Worm (Caenorhabditis elegans) whole organism, L4 larva: ENCODE measurements around the gene gst-33.

Source experiments
- D1046.2 ChIP-seq: fragments of 200-800 bp; sonication (Bioruptor generic); IDR thresholded peaks from 2 replicates; pipeline ENCODE4 v1.3.6; 2022; ENCODE audit warnings: missing genetic modification characterization, missing compliant biosample characterization
- F10B5.3 ChIP-seq: sonication (generic microtip); optimal IDR thresholded peaks from 2 replicates; lab custom pipeline; 2016; ENCODE audit warnings: mild to moderate bottlenecking, missing genetic modification characterization, missing compliant biosample characterization
- T20F7.1 ChIP-seq: fragments of 200-800 bp; sonication (Bioruptor generic); optimal IDR thresholded peaks from 2 replicates; lab custom pipeline; 2018; ENCODE audit warnings: mild to moderate bottlenecking, missing genetic modification characterization, missing compliant biosample characterization
- T26A8.4 ChIP-seq: fragments of 200-800 bp; sonication (Bioruptor generic); IDR thresholded peaks from 2 replicates; pipeline ENCODE4 v1.3.6; 2022; ENCODE audit warnings: missing genetic modification characterization, missing compliant biosample characterization
- Y105C5A.15 ChIP-seq: fragments of 200-800 bp; sonication (Bioruptor generic); IDR thresholded peaks from 2 replicates; pipeline ENCODE4 v1.3.6; 2022; ENCODE audit warnings: missing genetic modification characterization, missing compliant biosample characterization
- Y5F2A.4 ChIP-seq: fragments of 200-800 bp; sonication (Bioruptor generic); optimal IDR thresholded peaks from 2 replicates; lab custom pipeline; 2018; ENCODE audit warnings: mild to moderate bottlenecking, missing genetic modification characterization, missing compliant biosample characterization
- Y75B8A.6 ChIP-seq: fragments of 200-800 bp; sonication (Bioruptor generic); IDR thresholded peaks from 2 replicates; pipeline ENCODE4 v1.3.6; 2022; ENCODE audit warnings: missing genetic modification reagents, missing genetic modification characterization, missing compliant biosample characterization
- ZK546.5 ChIP-seq, 2 experiments: sonication (generic microtip); optimal IDR thresholded peaks; 2 replicates each; lab custom pipeline; 2017; ENCODE audit warnings: missing biosample characterization in 2 of 2, missing genetic modification characterization in 2 of 2
- ama-1 ChIP-seq: fragments of 150-350 bp; optimal IDR thresholded peaks from 2 replicates; lab custom pipeline; 2014; ENCODE audit warnings: inconsistent platforms, mixed read lengths
- attf-4 ChIP-seq: sonication (generic microtip); optimal IDR thresholded peaks from 3 replicates; lab custom pipeline; 2017; ENCODE audit warnings: missing biosample characterization, missing genetic modification characterization
- ceh-32 ChIP-seq: sonication (generic microtip); optimal IDR thresholded peaks from 2 replicates; lab custom pipeline; 2016; ENCODE audit warnings: mild to moderate bottlenecking, missing genetic modification characterization, missing compliant biosample characterization; ENCODE audit not compliant: poor library complexity
- ceh-62 ChIP-seq: sonication (generic microtip); optimal IDR thresholded peaks from 2 replicates; lab custom pipeline; 2017; ENCODE audit warnings: missing biosample characterization, missing genetic modification characterization
- daf-16 ChIP-seq, 3 experiments: sonication (generic microtip); optimal IDR thresholded peaks; 2 replicates each; lab custom pipeline; 2016 to 2017; ENCODE audit warnings: missing genetic modification characterization in 3 of 3, missing genetic modification reagents in 3 of 3, mild to moderate bottlenecking in 2 of 3, missing compliant biosample characterization in 2 of 3, missing biosample characterization in 1 of 3, moderate library complexity in 1 of 3
- daf-19 ChIP-seq: fragments of 200-800 bp; sonication (Bioruptor generic); conservative IDR thresholded peaks from 2 replicates; pipeline ENCODE4 v1.3.6; 2022; ENCODE audit warnings: missing genetic modification characterization, missing compliant biosample characterization
- dmd-6 ChIP-seq: fragments of 200-800 bp; sonication (Bioruptor generic); IDR thresholded peaks from 2 replicates; pipeline ENCODE4 v1.3.6; 2022; ENCODE audit warnings: missing genetic modification reagents, missing genetic modification characterization, missing compliant biosample characterization
- dpl-1 ChIP-seq: fragments of 150-350 bp; optimal IDR thresholded peaks from 2 replicates; lab custom pipeline; 2014; ENCODE audit warnings: missing biosample characterization, missing genetic modification reagents, missing genetic modification characterization
- dve-1 ChIP-seq: sonication (generic microtip); optimal IDR thresholded peaks from 2 replicates; lab custom pipeline; 2017; ENCODE audit warnings: antibody characterized with exemption, mild to moderate bottlenecking, missing genetic modification characterization, missing compliant biosample characterization; ENCODE audit not compliant: insufficient read depth
- hlh-11 ChIP-seq: fragments of 200-800 bp; sonication (Bioruptor generic); optimal IDR thresholded peaks from 2 replicates; lab custom pipeline; 2018; ENCODE audit warnings: mild to moderate bottlenecking, missing genetic modification characterization, missing compliant biosample characterization
- hlh-30 ChIP-seq: sonication (generic microtip); optimal IDR thresholded peaks from 2 replicates; lab custom pipeline; 2017; ENCODE audit warnings: antibody characterized with exemption, mild to moderate bottlenecking, missing genetic modification characterization, missing compliant biosample characterization; ENCODE audit not compliant: insufficient read depth
- hmg-1.1 ChIP-seq: fragments of 200-800 bp; sonication (Bioruptor generic); IDR thresholded peaks from 2 replicates; pipeline ENCODE4 v1.3.6; 2022; ENCODE audit warnings: missing genetic modification reagents, missing genetic modification characterization, missing compliant biosample characterization
- lin-1 ChIP-seq: fragments of 200-800 bp; sonication (Bioruptor generic); IDR thresholded peaks from 2 replicates; pipeline ENCODE4 v1.3.6; 2022; ENCODE audit warnings: missing genetic modification reagents, missing genetic modification characterization, missing compliant biosample characterization
- lin-13 ChIP-seq: fragments of 150-350 bp; optimal IDR thresholded peaks from 2 replicates; lab custom pipeline; 2014; ENCODE audit warnings: missing biosample characterization, missing genetic modification reagents, missing genetic modification characterization
- lir-3 ChIP-seq: sonication (generic microtip); optimal IDR thresholded peaks from 2 replicates; lab custom pipeline; 2016; ENCODE audit warnings: mild to moderate bottlenecking, missing genetic modification characterization, missing compliant biosample characterization
- mdl-1 ChIP-seq, 2 experiments: fragments of 150-350 bp in 1 of 2; sonication (generic microtip) in 1 of 2; optimal IDR thresholded peaks; 2 replicates each; lab custom pipeline; 2014 to 2017; ENCODE audit warnings: missing biosample characterization in 2 of 2, missing genetic modification characterization in 2 of 2
- nhr-111 ChIP-seq: fragments of 200-800 bp; sonication (Bioruptor generic); optimal IDR thresholded peaks from 2 replicates; lab custom pipeline; 2018; ENCODE audit warnings: mild to moderate bottlenecking, missing genetic modification characterization, missing compliant biosample characterization
- nhr-28 ChIP-seq: fragments of 150-350 bp; optimal IDR thresholded peaks from 2 replicates; lab custom pipeline; 2014; ENCODE audit warnings: missing biosample characterization, missing genetic modification characterization
- nhr-41 ChIP-seq: fragments of 200-800 bp; sonication (Bioruptor generic); IDR thresholded peaks from 2 replicates; pipeline ENCODE4 v1.3.6; 2022; ENCODE audit warnings: missing genetic modification reagents, missing genetic modification characterization, missing compliant biosample characterization
- nhr-48 ChIP-seq: sonication (generic microtip); optimal IDR thresholded peaks from 2 replicates; lab custom pipeline; 2016; ENCODE audit warnings: mild to moderate bottlenecking, missing genetic modification characterization, missing compliant biosample characterization
- nhr-77 ChIP-seq: fragments of 150-350 bp; optimal IDR thresholded peaks from 2 replicates; lab custom pipeline; 2014; ENCODE audit warnings: missing biosample characterization, missing genetic modification characterization
- php-3 ChIP-seq: fragments of 200-800 bp; sonication (Bioruptor generic); IDR thresholded peaks from 2 replicates; pipeline ENCODE4 v1.3.6; 2022; ENCODE audit warnings: missing genetic modification reagents, missing genetic modification characterization, missing compliant biosample characterization
- pqm-1 ChIP-seq: sonication (generic microtip); optimal IDR thresholded peaks from 2 replicates; lab custom pipeline; 2017; ENCODE audit warnings: missing biosample characterization, missing genetic modification characterization
- rbr-2 ChIP-seq: sonication (generic microtip); optimal IDR thresholded peaks from 2 replicates; lab custom pipeline; 2016; ENCODE audit warnings: missing genotype, missing genetic modification characterization, missing compliant biosample characterization
- saeg-2 ChIP-seq: fragments of 200-800 bp; sonication (Bioruptor generic); IDR thresholded peaks from 2 replicates; pipeline ENCODE4 v1.3.6; 2022; ENCODE audit warnings: missing genetic modification reagents, missing genetic modification characterization, missing compliant biosample characterization
- sdz-12 ChIP-seq: fragments of 200-800 bp; sonication (Bioruptor generic); optimal IDR thresholded peaks from 2 replicates; lab custom pipeline; 2018; ENCODE audit warnings: mild to moderate bottlenecking, missing genetic modification characterization, missing compliant biosample characterization
- tra-1 ChIP-seq: fragments of 200-800 bp; sonication (Bioruptor generic); IDR thresholded peaks from 2 replicates; pipeline ENCODE4 v1.3.6; 2022; ENCODE audit warnings: missing genetic modification reagents, missing genetic modification characterization, missing compliant biosample characterization
- unc-39 ChIP-seq: sonication (generic microtip); optimal IDR thresholded peaks from 2 replicates; lab custom pipeline; 2017; ENCODE audit warnings: missing biosample characterization, missing genetic modification characterization
- unc-62 ChIP-seq, 3 experiments: fragments of 150-350 bp in 1 of 3; sonication (generic microtip); optimal IDR thresholded peaks in 2 of 3; peaks in 1 of 3; 1 replicate in 1 of 3; 2 replicates in 2 of 3; lab custom pipeline; 2014 to 2017; ENCODE audit warnings: missing biosample characterization in 3 of 3, missing genetic modification characterization in 3 of 3, missing genetic modification reagents in 3 of 3, missing genotype in 1 of 3

gst-33 gene

ce11 chrV:3505745-3506144, 37.4 kb upstream of the gst-33 start:
- TF ChIP-seq rbr-2 (tag; lab: Kevin White, UChicago), result no peak
- peak; percentile 89 for TF ChIP-seq dve-1 (tag; lab: Kevin White, UChicago)
- TF ChIP-seq hlh-11 (tag; lab: Kevin White, UChicago), result peak; percentile 77
- TF ChIP-seq nhr-48 (tag; lab: Kevin White, UChicago), result peak; percentile 63
- 0 out of 2 replicates have a peak, but pooled peaks have one; percentile 22 for TF ChIP-seq nhr-41 (GFP tag; lab: Robert Waterston, UW)
- peak; percentile 100 for TF ChIP-seq nhr-28 (tag; lab: Kevin White, UChicago)
- TF ChIP-seq saeg-2 (GFP tag; lab: Robert Waterston, UW), result no peak
- TF ChIP-seq dpl-1 (GFP tag; lab: Kevin White, UChicago), result no peak
- TF ChIP-seq tra-1, result peak; percentile 60; the same call in 1 of the 2 replicates
- no peak for TF ChIP-seq lir-3 (tag; lab: Kevin White, UChicago)
- peak in 1 of 2 experiments; percentile 44 for TF ChIP-seq mdl-1 (tag; optimal IDR thresholded peaks at IDR 0.05; lab: Kevin White, UChicago)
- peak; percentile 78 for TF ChIP-seq nhr-77
- TF ChIP-seq lin-1 (GFP tag; lab: Robert Waterston, UW), result peak; percentile 55; the same call in 1 of the 2 replicates
- TF ChIP-seq T20F7.1, result peak; percentile 72
- peak; percentile 98 for TF ChIP-seq dmd-6 (GFP tag; lab: Robert Waterston, UW)
- TF ChIP-seq daf-16 (GFP tag; optimal IDR thresholded peaks at IDR 0.05; lab: Kevin White, UChicago), result peak in 1 of 2 experiments; percentile 47
- TF ChIP-seq daf-16 (tag; optimal IDR thresholded peaks at IDR 0.05; lab: Kevin White, UChicago), result peak; percentile 82
- TF ChIP-seq Y105C5A.15, result no peak
- TF ChIP-seq ama-1, result no peak
- no peak for TF ChIP-seq hmg-1.1 (GFP tag; lab: Robert Waterston, UW)
- TF ChIP-seq T26A8.4 (GFP tag; lab: Robert Waterston, UW), result no peak
- no peak for TF ChIP-seq F10B5.3
- no peak for TF ChIP-seq Y75B8A.6 (GFP tag; lab: Robert Waterston, UW)
- TF ChIP-seq sdz-12 (GFP tag; lab: Kevin White, UChicago), result no peak
- peak; percentile 79; the same call in 1 of the 2 replicates for TF ChIP-seq php-3 (GFP tag; lab: Robert Waterston, UW)
- TF ChIP-seq pqm-1, result peak; percentile 78
- peak; percentile 69 for TF ChIP-seq hlh-30

ce11 chrV:3502038-3502437, 33.7 kb upstream of the gst-33 start, which contains the start of the genes C07G3.8 and C07G3.10:
Gene C07G3.8 (minus strand): TSS chrV:3502138.
Gene C07G3.10 (plus strand): TSS chrV:3502307.
- TF ChIP-seq unc-62 (GFP tag; optimal IDR thresholded peaks at IDR 0.05 in 1 of 2; lab: Kevin White, UChicago), result no peak
- no peak for TF ChIP-seq unc-62 (tag; optimal IDR thresholded peaks at IDR 0.05; lab: Kevin White, UChicago)
- TF ChIP-seq php-3 (GFP tag; lab: Robert Waterston, UW), result no peak
- no peak for TF ChIP-seq D1046.2 (GFP tag; lab: Robert Waterston, UW)
- no peak for TF ChIP-seq nhr-111 (GFP tag; lab: Kevin White, UChicago)
- TF ChIP-seq ceh-32, result no peak
- no peak for TF ChIP-seq Y5F2A.4 (GFP tag; lab: Kevin White, UChicago)
- TF ChIP-seq ZK546.5 (tag; optimal IDR thresholded peaks at IDR 0.05; lab: Kevin White, UChicago), result no peak
- no peak for TF ChIP-seq lir-3 (tag; lab: Kevin White, UChicago)
- TF ChIP-seq attf-4 (tag; lab: Kevin White, UChicago), result no peak
- no peak for TF ChIP-seq daf-19 (GFP tag; lab: Robert Waterston, UW)
- TF ChIP-seq lin-13 (GFP tag; lab: Kevin White, UChicago), result no peak

ce11 chrV:3496880-3497279, 28.5 kb upstream of the gst-33 start, which contains the start of gene C07G3.15:
Gene C07G3.15 (minus strand): TSS chrV:3496980.
- no peak for TF ChIP-seq hlh-30
- TF ChIP-seq unc-39 (tag; lab: Kevin White, UChicago), result no peak
- no peak for TF ChIP-seq ceh-62 (tag; lab: Kevin White, UChicago)
- no peak for TF ChIP-seq attf-4 (tag; lab: Kevin White, UChicago)
